Worm (Caenorhabditis elegans) whole organism, late embryonic: ENCODE results near the gene srbc-17.

Source experiments
- C08G9.2 ChIP-seq: sonication (generic microtip); optimal IDR thresholded peaks from 2 replicates; lab custom pipeline; 2016; ENCODE audit warnings: mild to moderate bottlenecking, missing genetic modification characterization, moderate library complexity, missing compliant biosample characterization
- K02D7.2 ChIP-seq: sonication (generic microtip); optimal IDR thresholded peaks from 2 replicates; lab custom pipeline; 2017; ENCODE audit warnings: mild to moderate bottlenecking, missing genetic modification characterization, missing compliant biosample characterization
- K09A11.1 ChIP-seq: sonication (generic microtip); optimal IDR thresholded peaks from 2 replicates; lab custom pipeline; 2017; ENCODE audit warnings: antibody characterized with exemption, mild to moderate bottlenecking, missing genetic modification characterization, missing compliant biosample characterization; ENCODE audit not compliant: insufficient read depth
- Y22D7AL.16 ChIP-seq: sonication (generic microtip); optimal IDR thresholded peaks from 2 replicates; lab custom pipeline; 2016; ENCODE audit warnings: missing genetic modification characterization, missing compliant biosample characterization
- ahr-1 ChIP-seq: sonication (generic microtip); optimal IDR thresholded peaks from 2 replicates; lab custom pipeline; 2016; ENCODE audit warnings: missing genetic modification characterization, missing compliant biosample characterization
- ceh-14 ChIP-seq: sonication (generic microtip); optimal IDR thresholded peaks from 2 replicates; lab custom pipeline; 2016; ENCODE audit warnings: missing genotype, missing genetic modification characterization, missing compliant biosample characterization
- ceh-18 ChIP-seq: sonication (generic microtip); optimal IDR thresholded peaks from 2 replicates; lab custom pipeline; 2016; ENCODE audit warnings: missing genetic modification characterization, missing compliant biosample characterization
- ceh-19 ChIP-seq: fragments of 200-800 bp; sonication (Bioruptor generic); optimal IDR thresholded peaks from 2 replicates; lab custom pipeline; 2018; ENCODE audit warnings: mild to moderate bottlenecking, missing genetic modification characterization, missing compliant biosample characterization
- ceh-2 ChIP-seq: sonication (generic microtip); optimal IDR thresholded peaks from 2 replicates; lab custom pipeline; 2016; ENCODE audit warnings: missing genotype, missing genetic modification characterization, missing compliant biosample characterization
- ceh-22 ChIP-seq: sonication (generic microtip); optimal IDR thresholded peaks from 2 replicates; lab custom pipeline; 2017; ENCODE audit warnings: missing biosample characterization, missing genetic modification characterization
- ceh-24 ChIP-seq: sonication (generic microtip); optimal IDR thresholded peaks from 2 replicates; lab custom pipeline; 2016; ENCODE audit warnings: mild to moderate bottlenecking, missing genetic modification characterization, missing compliant biosample characterization
- ceh-45 ChIP-seq: fragments of 200-800 bp; sonication (Bioruptor generic); IDR thresholded peaks from 2 replicates; pipeline ENCODE4 v1.3.6; 2022; ENCODE audit warnings: missing genetic modification reagents, missing genetic modification characterization, missing compliant biosample characterization
- dmd-4 ChIP-seq: sonication (generic microtip); optimal IDR thresholded peaks from 2 replicates; lab custom pipeline; 2016; ENCODE audit warnings: borderline replicate concordance, missing genetic modification characterization, missing compliant biosample characterization
- elt-2 ChIP-seq: sonication (generic microtip); optimal IDR thresholded peaks from 2 replicates; lab custom pipeline; 2016; ENCODE audit warnings: missing genetic modification reagents, missing genetic modification characterization, missing compliant biosample characterization
- elt-4 ChIP-seq: sonication (generic microtip); optimal IDR thresholded peaks from 2 replicates; lab custom pipeline; 2016; ENCODE audit warnings: missing genetic modification characterization, missing compliant biosample characterization
- ets-4 ChIP-seq: sonication (generic microtip); optimal IDR thresholded peaks from 2 replicates; lab custom pipeline; 2016; ENCODE audit warnings: missing genetic modification characterization, missing compliant biosample characterization
- fkh-10 ChIP-seq: fragments of 150-350 bp; optimal IDR thresholded peaks from 2 replicates; lab custom pipeline; 2014; ENCODE audit warnings: missing biosample characterization, missing genetic modification reagents, missing genetic modification characterization
- fkh-6 ChIP-seq: sonication (generic microtip); optimal IDR thresholded peaks from 2 replicates; lab custom pipeline; 2016; ENCODE audit warnings: missing genetic modification characterization, missing compliant biosample characterization
- gmeb-2 ChIP-seq: sonication (generic microtip); optimal IDR thresholded peaks from 2 replicates; lab custom pipeline; 2016; ENCODE audit warnings: missing genetic modification characterization, inconsistent platforms, missing compliant biosample characterization
- hlh-13 ChIP-seq: fragments of 200-800 bp; sonication (Bioruptor generic); optimal IDR thresholded peaks from 2 replicates; lab custom pipeline; 2018; ENCODE audit warnings: mild to moderate bottlenecking, missing genetic modification characterization, missing compliant biosample characterization
- hlh-30 ChIP-seq: sonication (generic microtip); optimal IDR thresholded peaks from 2 replicates; lab custom pipeline; 2017; ENCODE audit warnings: antibody characterized with exemption, missing genetic modification characterization, missing compliant biosample characterization; ENCODE audit not compliant: insufficient read depth
- hlh-8 ChIP-seq: sonication (generic microtip); optimal IDR thresholded peaks from 2 replicates; lab custom pipeline; 2016; ENCODE audit warnings: missing genotype, missing genetic modification characterization, missing compliant biosample characterization
- mec-3 ChIP-seq: sonication (generic microtip); optimal IDR thresholded peaks from 2 replicates; lab custom pipeline; 2016; ENCODE audit warnings: borderline replicate concordance, missing genetic modification characterization, missing compliant biosample characterization
- nfya-1 ChIP-seq: sonication (generic microtip); optimal IDR thresholded peaks from 2 replicates; lab custom pipeline; 2017; ENCODE audit warnings: missing genetic modification characterization, mild to moderate bottlenecking, missing compliant biosample characterization, antibody characterized with exemption, moderate library complexity
- nhr-11 ChIP-seq: fragments of 150-350 bp; optimal IDR thresholded peaks from 2 replicates; lab custom pipeline; 2014; ENCODE audit warnings: missing biosample characterization, missing genetic modification characterization
- nhr-232 ChIP-seq: sonication (generic microtip); optimal IDR thresholded peaks from 2 replicates; lab custom pipeline; 2016; ENCODE audit warnings: missing genetic modification characterization, missing compliant biosample characterization
- npax-4 ChIP-seq: sonication (generic microtip); optimal IDR thresholded peaks from 2 replicates; lab custom pipeline; 2016; ENCODE audit warnings: missing genetic modification characterization, missing compliant biosample characterization
- pag-3 ChIP-seq: sonication (generic microtip); optimal IDR thresholded peaks from 2 replicates; lab custom pipeline; 2016; ENCODE audit warnings: missing compliant biosample characterization, missing genetic modification characterization, borderline replicate concordance
- pax-1 ChIP-seq: fragments of 150-350 bp; optimal IDR thresholded peaks from 2 replicates; lab custom pipeline; 2014; ENCODE audit warnings: missing biosample characterization, missing genetic modification characterization
- pha-2 ChIP-seq: sonication (generic microtip); optimal IDR thresholded peaks from 2 replicates; lab custom pipeline; 2017; ENCODE audit warnings: mild to moderate bottlenecking, missing genetic modification characterization, missing compliant biosample characterization
- ref-2 ChIP-seq: sonication (generic microtip); optimal IDR thresholded peaks from 2 replicates; lab custom pipeline; 2016; ENCODE audit warnings: missing genetic modification characterization, missing compliant biosample characterization
- rnt-1 ChIP-seq: sonication (generic microtip); optimal IDR thresholded peaks from 2 replicates; lab custom pipeline; 2016; ENCODE audit warnings: missing genetic modification characterization, missing compliant biosample characterization
- syd-9 ChIP-seq: sonication (generic microtip); optimal IDR thresholded peaks from 2 replicates; lab custom pipeline; 2016; ENCODE audit warnings: mild to moderate bottlenecking, missing genetic modification characterization, moderate library complexity, missing compliant biosample characterization
- tbx-2 ChIP-seq: sonication (generic microtip); optimal IDR thresholded peaks from 2 replicates; lab custom pipeline; 2016; ENCODE audit warnings: missing genetic modification characterization, missing compliant biosample characterization
- tbx-7 ChIP-seq: sonication (generic microtip); optimal IDR thresholded peaks from 2 replicates; lab custom pipeline; 2016; ENCODE audit warnings: missing genotype, missing genetic modification characterization, missing compliant biosample characterization
- unc-55 ChIP-seq: sonication (generic microtip); optimal IDR thresholded peaks from 2 replicates; lab custom pipeline; 2017; ENCODE audit warnings: missing biosample characterization, missing genetic modification reagents, missing genetic modification characterization
- unc-86 ChIP-seq: sonication (generic microtip); optimal IDR thresholded peaks from 2 replicates; lab custom pipeline; 2016; ENCODE audit warnings: missing genetic modification characterization, missing compliant biosample characterization
- zip-5 ChIP-seq: sonication (generic microtip); optimal IDR thresholded peaks from 2 replicates; lab custom pipeline; 2016; ENCODE audit warnings: missing genetic modification characterization, missing compliant biosample characterization
- ztf-16 ChIP-seq: sonication (generic microtip); optimal IDR thresholded peaks from 2 replicates; lab custom pipeline; 2017; ENCODE audit warnings: missing genetic modification characterization, missing compliant biosample characterization

srbc-17 gene

ce11 chrV:2192117-2192516, 14.6 kb downstream of the srbc-17 start, which contains the start of gene nhr-13:
nhr-13 (plus strand) TSS chrV:2192485.
- TF ChIP-seq ceh-45 = no peak
- no peak for TF ChIP-seq ceh-22 (tag; lab: Kevin White, UChicago)
- no peak for TF ChIP-seq ceh-2
- TF ChIP-seq zip-5 (tag; lab: Kevin White, UChicago) = no peak
- TF ChIP-seq Y22D7AL.16 (tag; lab: Kevin White, UChicago) = no peak
- no peak for TF ChIP-seq ets-4 (tag; lab: Kevin White, UChicago)
- TF ChIP-seq dmd-4 (tag; lab: Kevin White, UChicago) = no peak
- TF ChIP-seq pha-2 = no peak
- TF ChIP-seq nhr-232 (tag; lab: Kevin White, UChicago) = no peak
- no peak for TF ChIP-seq ceh-18 (tag; lab: Kevin White, UChicago)
- TF ChIP-seq elt-4 = no peak
- TF ChIP-seq ahr-1 = no peak
- no peak for TF ChIP-seq nhr-11 (tag; lab: Kevin White, UChicago)
- no peak for TF ChIP-seq gmeb-2 (tag; lab: Kevin White, UChicago)
- no peak for TF ChIP-seq ztf-16 (tag; lab: Kevin White, UChicago)

ce11 chrV:2199594-2199993, 22.1 kb downstream of the srbc-17 start:
- no peak for TF ChIP-seq hlh-8 (tag; lab: Kevin White, UChicago)
- TF ChIP-seq ceh-45 = no peak
- TF ChIP-seq K02D7.2 (tag; lab: Kevin White, UChicago) = no peak
- no peak for TF ChIP-seq fkh-6 (tag; lab: Kevin White, UChicago)
- no peak for TF ChIP-seq ceh-14 (tag; lab: Kevin White, UChicago)
- no peak for TF ChIP-seq nfya-1 (tag; lab: Kevin White, UChicago)
- TF ChIP-seq syd-9 = no peak
- TF ChIP-seq dmd-4 (tag; lab: Kevin White, UChicago) = no peak
- TF ChIP-seq unc-86 = no peak
- TF ChIP-seq ref-2 = no peak
- TF ChIP-seq nhr-232 (tag; lab: Kevin White, UChicago) = no peak
- no peak for TF ChIP-seq ceh-24 (tag; lab: Kevin White, UChicago)

- no peak for TF ChIP-seq hlh-13 (GFP tag; lab: Kevin White, UChicago)
- TF ChIP-seq ceh-2 = no peak
- TF ChIP-seq mec-3 (tag; lab: Kevin White, UChicago) = no peak
- TF ChIP-seq elt-2 (tag; lab: Kevin White, UChicago) = no peak
- no peak for TF ChIP-seq npax-4 (tag; lab: Kevin White, UChicago)
- TF ChIP-seq pag-3 (tag; lab: Kevin White, UChicago) = no peak
Measured at ce11 chrV:2200402-2200801, 22.9 kb downstream of the srbc-17 start.

- no peak for TF ChIP-seq ets-4 (tag; lab: Kevin White, UChicago)
- no peak for TF ChIP-seq fkh-10 (GFP tag; lab: Kevin White, UChicago)
- no peak for TF ChIP-seq rnt-1 (tag; lab: Kevin White, UChicago)
- TF ChIP-seq pag-3 (tag; lab: Kevin White, UChicago) = no peak
- no peak for TF ChIP-seq pax-1 (tag; lab: Kevin White, UChicago)
- TF ChIP-seq hlh-30 (tag; lab: Kevin White, UChicago) = no peak
Measured at ce11 chrV:2201240-2201639, 23.7 kb downstream of the srbc-17 start, which contains the start of gene cyp-32B1. cyp-32B1 (minus strand) TSS chrV:2201415.

- TF ChIP-seq tbx-7 (tag; lab: Kevin White, UChicago) (no peak), elt-4 (no peak), K09A11.1 (tag; lab: Kevin White, UChicago) (no peak), npax-4 (tag; lab: Kevin White, UChicago) (no peak), C08G9.2 (tag; lab: Kevin White, UChicago) (no peak), ztf-16 (tag; lab: Kevin White, UChicago) (no peak), ceh-19 (GFP tag; lab: Kevin White, UChicago) (no peak), tbx-2 (tag; lab: Kevin White, UChicago) (no peak), ceh-2 (no peak), unc-55 (GFP tag; lab: Kevin White, UChicago) (no peak), fkh-6 (tag; lab: Kevin White, UChicago) (no peak), gmeb-2 (tag; lab: Kevin White, UChicago) (no peak), nfya-1 (tag; lab: Kevin White, UChicago) (no peak), unc-86 (no peak)
Measured at ce11 chrV:2204080-2204479, 26.6 kb downstream of the srbc-17 start, which contains the start of gene cyp-33C12. cyp-33C12 (minus strand) TSS chrV:2204400.
